Worm (Caenorhabditis elegans): ENCODE results near the gene srx-113.

srx-113 gene

ce11 chrV:12608857-12609256 is 23.1 kb downstream of the srx-113 start, which contains the start of gene ZC116.5:
ZC116.5 (minus strand) TSS chrV:12608957.
- TF ChIP-seq attf-4 (tag; optimal IDR thresholded peaks at IDR 0.05) (no peak), F37D6.2 (tag; optimal IDR thresholded peaks at IDR 0.05) (no peak), dmd-6 (GFP tag; IDR thresholded peaks at IDR 0.05) (no peak), lin-29 (GFP tag; IDR thresholded peaks at IDR 0.05) (no peak), ztf-7 (tag; optimal IDR thresholded peaks at IDR 0.05) (no peak), T26A8.4 (GFP tag; IDR thresholded peaks at IDR 0.05) (no peak), gei-8 (GFP tag; optimal IDR thresholded peaks at IDR 0.05) (no peak), cey-2 (tag; optimal IDR thresholded peaks at IDR 0.05; ENCODE audit: borderline replicate concordance, insufficient read depth) (no peak), ctbp-1 (GFP tag; IDR thresholded peaks at IDR 0.05) (no peak), duxl-1 (tag; optimal IDR thresholded peaks at IDR 0.05; ENCODE audit: poor library complexity) (no peak), ceh-32 (tag; optimal IDR thresholded peaks at IDR 0.05; ENCODE audit: poor library complexity) (no peak), fos-1 (tag; optimal IDR thresholded peaks at IDR 0.05) (no peak), nhr-48 (tag; optimal IDR thresholded peaks at IDR 0.05) (no peak)

DNA sequence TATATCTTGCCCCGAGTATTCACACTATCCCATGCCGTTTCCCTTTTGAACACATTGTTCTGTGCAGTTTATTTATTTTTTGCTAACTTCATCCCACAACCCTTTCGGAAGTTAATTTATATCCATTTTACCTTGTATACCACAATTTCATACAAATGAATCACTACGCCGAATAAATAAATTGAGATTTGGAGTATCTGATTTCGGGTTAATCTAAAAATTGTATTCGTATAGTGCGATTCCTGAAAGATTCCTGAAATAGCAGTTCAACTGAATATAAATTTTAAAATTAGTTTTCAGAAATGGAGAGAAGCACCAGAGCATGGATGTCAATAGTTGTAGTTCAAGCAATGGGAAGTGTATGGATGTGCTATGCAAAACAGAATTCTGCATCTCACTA is 24.8 kb downstream of the srx-113 start, which contains the start of gene erg-28:
Gene erg-28 (plus strand): TSS at position 301 of the 400 bp plus-strand sequence.
- TF ChIP-seq gei-8 (GFP tag; optimal IDR thresholded peaks at IDR 0.05), result no peak

- TF ChIP-seq aha-1 (tag), result peak; percentile 53
- TF ChIP-seq unc-62 (GFP tag; optimal IDR thresholded peaks at IDR 0.05 in 1 of 2), result peak in 1 of 2 experiments; percentile 84
- TF ChIP-seq unc-62 (tag; optimal IDR thresholded peaks at IDR 0.05), result no peak
- TF ChIP-seq zag-1 (tag; optimal IDR thresholded peaks at IDR 0.05), result no peak
These were observed 30.1 kb downstream of the srx-113 start for ce11 chrV:12601835-12602234.

ce11 chrV:12599510-12600242 is 32.3 kb downstream of the srx-113 start, which contains the start of gene C14C10.5:
C14C10.5 (plus strand) TSS chrV:12600192.
- TF ChIP-seq pha-4 (GFP tag; IDR thresholded peaks at IDR 0.05), result no peak
- no peak for TF ChIP-seq pha-4 (tag; optimal IDR thresholded peaks at IDR 0.05)
- TF ChIP-seq daf-19 (GFP tag; conservative IDR thresholded peaks at IDR 0.05), result 0 out of 2 replicates have a peak, but pooled peaks have one; percentile 24
- no peak for TF ChIP-seq zip-11 (GFP tag; IDR thresholded peaks at IDR 0.05)
- peak; percentile 38 for TF ChIP-seq hlh-11 (tag; optimal IDR thresholded peaks at IDR 0.05)
- no peak for TF ChIP-seq cey-2 (tag; optimal IDR thresholded peaks at IDR 0.05; ENCODE audit: borderline replicate concordance, insufficient read depth)
- TF ChIP-seq unc-62 (GFP tag; optimal IDR thresholded peaks at IDR 0.05 in 1 of 2), result no peak
- no peak for TF ChIP-seq unc-62 (tag; optimal IDR thresholded peaks at IDR 0.05)
- no peak for TF ChIP-seq ctbp-1 (GFP tag; IDR thresholded peaks at IDR 0.05)
- peak; percentile 27 for TF ChIP-seq mes-2 (tag; optimal IDR thresholded peaks at IDR 0.05; ENCODE audit: poor library complexity, severe bottlenecking)
- TF ChIP-seq F10B5.3 (tag; optimal IDR thresholded peaks at IDR 0.05), result no peak
- peak; percentile 48 for TF ChIP-seq dve-1 (tag; optimal IDR thresholded peaks at IDR 0.05; ENCODE audit: insufficient read depth)
- TF ChIP-seq daf-16 (GFP tag; optimal IDR thresholded peaks at IDR 0.05), result no peak
- TF ChIP-seq daf-16 (tag; optimal IDR thresholded peaks at IDR 0.05), result peak; percentile 79
- TF ChIP-seq R02D3.7 (tag; optimal IDR thresholded peaks at IDR 0.05), result no peak
- peak; percentile 15 for TF ChIP-seq mxl-3 (GFP tag; optimal IDR thresholded peaks at IDR 0.05)
- TF ChIP-seq T20F7.1 (GFP tag; optimal IDR thresholded peaks at IDR 0.05), result peak; percentile 41
- no peak for TF ChIP-seq daf-12 (tag; optimal IDR thresholded peaks at IDR 0.05)
- TF ChIP-seq mdl-1 (tag; optimal IDR thresholded peaks at IDR 0.05), result peak in 1 of 2 experiments; percentile 33
- TF ChIP-seq unc-130 (GFP tag; optimal IDR thresholded peaks at IDR 0.05), result no peak

Data from whole organism, L4 larva.